Fruit fly (Drosophila melanogaster): Measurements from ENCODE around the gene CG32110.

dm6 chr3L:12804035-12804729 lies 4.3 kb upstream of the CG32110 start:
- no peak for TF ChIP-seq CTCF (optimal IDR thresholded peaks at IDR 0.05)
- TF ChIP-seq CG8478 (optimal IDR thresholded peaks at IDR 0.05), result no peak

All from S2 (cell line).